Fruit fly (Drosophila melanogaster): ENCODE measurements around the gene Mkrn1.
A peak's percentile ranks its signal among the peaks of the same experiment; 100 is the strongest.

The Mkrn1 gene

DNA sequence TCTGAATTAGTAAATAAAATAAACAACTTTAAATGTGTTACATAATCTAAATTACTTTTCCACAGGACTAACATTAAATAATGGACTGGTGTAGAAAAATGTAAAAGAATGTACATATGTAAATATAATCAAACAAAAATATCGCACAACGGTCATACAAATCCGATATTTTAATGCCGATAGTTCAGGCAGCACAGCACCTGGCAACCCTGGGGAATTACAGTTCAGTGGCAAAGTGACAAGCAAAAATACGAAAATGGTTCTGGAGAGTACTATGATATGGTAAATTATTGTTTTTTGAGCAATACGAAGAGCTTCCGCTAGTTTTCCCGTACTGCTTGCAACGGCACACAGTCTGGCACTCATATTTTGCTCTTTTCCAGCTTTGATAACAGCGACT lies 3.3 kb upstream of the Mkrn1 start, which contains the start of gene Rpn10 (continued):
- TF ChIP-seq stwl (tag; optimal IDR thresholded peaks at IDR 0.05), result peak; percentile 89
- TF ChIP-seq Scr (GFP tag; IDR thresholded peaks at IDR 0.05; ENCODE audit: partially characterized antibody), result peak; percentile 97
- no peak for TF ChIP-seq Hey (tag; optimal IDR thresholded peaks at IDR 0.05)
- peak in 1 of 2 experiments; percentile 5 for TF ChIP-seq chif (GFP tag; optimal IDR thresholded peaks at IDR 0.05)
- no peak for TF ChIP-seq prd (optimal IDR thresholded peaks at IDR 0.05)
- TF ChIP-seq prd (GFP tag; IDR thresholded peaks at IDR 0.05), result no peak
- no peak for TF ChIP-seq Bdp1 (GFP tag; optimal IDR thresholded peaks at IDR 0.05)
- peak; percentile 95 for TF ChIP-seq Dll (GFP tag; IDR thresholded peaks at IDR 0.05; ENCODE audit: partially characterized antibody)
- TF ChIP-seq Aef1 (GFP tag; IDR thresholded peaks at IDR 0.05), result no peak
- no peak for TF ChIP-seq CG12744 (GFP tag; optimal IDR thresholded peaks at IDR 0.05)
- TF ChIP-seq PHDP (tag; optimal IDR thresholded peaks at IDR 0.05), result peak; percentile 22
- TF ChIP-seq CG4820 (GFP tag; optimal IDR thresholded peaks at IDR 0.05), result no peak
- no peak for TF ChIP-seq CG11560 (tag; IDR thresholded peaks at IDR 0.05)
- TF ChIP-seq CG3726 (GFP tag; IDR thresholded peaks at IDR 0.05), result no peak
- no peak for TF ChIP-seq emc (GFP tag; optimal IDR thresholded peaks at IDR 0.05)
- no peak for TF ChIP-seq pho (GFP tag; optimal IDR thresholded peaks at IDR 0.05)
- TF ChIP-seq hbn (GFP tag; IDR thresholded peaks at IDR 0.05; ENCODE audit: partially characterized antibody), result peak; percentile 98
- TF ChIP-seq bbx (GFP tag; IDR thresholded peaks at IDR 0.05; ENCODE audit: partially characterized antibody), result peak; percentile 98
- peak; percentile 5 for TF ChIP-seq CG8944 (GFP tag; optimal IDR thresholded peaks at IDR 0.05)
- TF ChIP-seq CG13296 (GFP tag; optimal IDR thresholded peaks at IDR 0.05), result no peak
- peak; percentile 10; the same call in 1 of the 4 replicates for TF ChIP-seq Gug (GFP tag; IDR thresholded peaks at IDR 0.05)
- no peak for TF ChIP-seq CG14441 (GFP tag; IDR thresholded peaks at IDR 0.05)
- no peak for TF ChIP-seq br (optimal IDR thresholded peaks at IDR 0.05)
- TF ChIP-seq Doc2 (GFP tag; IDR thresholded peaks at IDR 0.05), result no peak
- no peak for TF ChIP-seq dysf (GFP tag; IDR thresholded peaks at IDR 0.05)
- TF ChIP-seq Dbx (GFP tag; IDR thresholded peaks at IDR 0.05), result peak; percentile 76
- TF ChIP-seq CG17802 (tag; optimal IDR thresholded peaks at IDR 0.05), result no peak
- TF ChIP-seq Ets97D (GFP tag; optimal IDR thresholded peaks at IDR 0.05), result peak; percentile 76
- TF ChIP-seq CG6272 (GFP tag; IDR thresholded peaks at IDR 0.05), result no peak
- peak; percentile 4 for TF ChIP-seq dm (GFP tag; optimal IDR thresholded peaks at IDR 0.05)
- TF ChIP-seq CG7556 (GFP tag; optimal IDR thresholded peaks at IDR 0.05), result no peak
- no peak for TF ChIP-seq da (GFP tag; optimal IDR thresholded peaks at IDR 0.05)
- no peak for TF ChIP-seq klu (GFP tag; IDR thresholded peaks at IDR 0.05)
- TF ChIP-seq CG8359 (GFP tag; optimal IDR thresholded peaks at IDR 0.05; ENCODE audit: borderline replicate concordance), result no peak
- TF ChIP-seq fd3F (GFP tag; optimal IDR thresholded peaks at IDR 0.05), result no peak
- no peak for TF ChIP-seq luna (GFP tag; optimal IDR thresholded peaks at IDR 0.05)
- TF ChIP-seq Sin3A (optimal IDR thresholded peaks at IDR 0.05), result peak; percentile 27
- TF ChIP-seq CG7271 (tag; optimal IDR thresholded peaks at IDR 0.05), result no peak
- peak; percentile 96 for TF ChIP-seq zen2 (GFP tag; IDR thresholded peaks at IDR 0.05; ENCODE audit: partially characterized antibody)
- peak; percentile 28 for TF ChIP-seq repo (GFP tag; optimal IDR thresholded peaks at IDR 0.05)
- TF ChIP-seq CG10321 (GFP tag; IDR thresholded peaks at IDR 0.05), result no peak
- no peak for TF ChIP-seq sim (GFP tag; IDR thresholded peaks at IDR 0.05)
- TF ChIP-seq HLH3B (GFP tag; IDR thresholded peaks at IDR 0.05), result no peak
- TF ChIP-seq ato (GFP tag; IDR thresholded peaks at IDR 0.05; ENCODE audit: partially characterized antibody), result peak; percentile 97
- TF ChIP-seq slou (GFP tag; optimal IDR thresholded peaks at IDR 0.05), result no peak
- TF ChIP-seq CG4282 (GFP tag; optimal IDR thresholded peaks at IDR 0.05), result no peak
- peak; percentile 46 for TF ChIP-seq sens (GFP tag)
- TF ChIP-seq sug (tag; optimal IDR thresholded peaks at IDR 0.05), result peak; percentile 57
- peak; percentile 73 for TF ChIP-seq CTCF (GFP tag; optimal IDR thresholded peaks at IDR 0.05)
- no peak for TF ChIP-seq z (GFP tag; IDR thresholded peaks at IDR 0.05)
- TF ChIP-seq nau (GFP tag; optimal IDR thresholded peaks at IDR 0.05), result no peak
- TF ChIP-seq Mrtf (GFP tag; IDR thresholded peaks at IDR 0.05), result no peak
- peak; percentile 8 for TF ChIP-seq nom (GFP tag; optimal IDR thresholded peaks at IDR 0.05)
- TF ChIP-seq CG17568 (GFP tag; optimal IDR thresholded peaks at IDR 0.05), result no peak

All from whole organism, embryonic.